Fruit fly (Drosophila melanogaster): ENCODE measurements around the gene Elovl7.
A peak's percentile ranks its signal among the peaks of the same experiment; 100 is the strongest.

Elovl7 gene

dm6 chr3R:7977011-7977925 lies 18.4 kb downstream of the Elovl7 start (continued):
- TF ChIP-seq CG17612 (GFP tag; IDR thresholded peaks at IDR 0.05), result no peak
- TF ChIP-seq CG12299 (tag; optimal IDR thresholded peaks at IDR 0.05), result no peak
- TF ChIP-seq vnd (GFP tag; IDR thresholded peaks at IDR 0.05; ENCODE audit: partially characterized antibody), result no peak
- TF ChIP-seq CG13775 (GFP tag; optimal IDR thresholded peaks at IDR 0.05), result no peak
- peak; percentile 46 for TF ChIP-seq grau (tag; optimal IDR thresholded peaks at IDR 0.05)
- TF ChIP-seq Oli (tag; optimal IDR thresholded peaks at IDR 0.05), result no peak
- TF ChIP-seq dpn (GFP tag; optimal IDR thresholded peaks at IDR 0.05), result peak in 1 of 2 experiments; percentile 9
- no peak for TF ChIP-seq CG3838 (GFP tag; optimal IDR thresholded peaks at IDR 0.05)
- peak; percentile 31 for TF ChIP-seq PHDP (tag; optimal IDR thresholded peaks at IDR 0.05)
- peak; percentile 50 for TF ChIP-seq Sry-δ (GFP tag; optimal IDR thresholded peaks at IDR 0.05)
- no peak for TF ChIP-seq Bdp1 (GFP tag; optimal IDR thresholded peaks at IDR 0.05)
- TF ChIP-seq CG2116 (GFP tag; optimal IDR thresholded peaks at IDR 0.05), result peak; percentile 26
- peak; percentile 79; the same call in 2 of the 3 replicates for TF ChIP-seq CG2199 (GFP tag; IDR thresholded peaks at IDR 0.05)
- peak; percentile 98 for TF ChIP-seq gfzf (GFP tag; optimal IDR thresholded peaks at IDR 0.05)
- TF ChIP-seq ems (GFP tag; optimal IDR thresholded peaks at IDR 0.05), result no peak
- TF ChIP-seq CG5245 (GFP tag; optimal IDR thresholded peaks at IDR 0.05), result no peak
- no peak for TF ChIP-seq CG9932 (GFP tag; IDR thresholded peaks at IDR 0.05)
- TF ChIP-seq CG32532 (GFP tag; IDR thresholded peaks at IDR 0.05), result 0 out of 2 replicates have a peak, but pooled peaks have one; percentile 26
- no peak for TF ChIP-seq Hand (GFP tag; optimal IDR thresholded peaks at IDR 0.05)
- TF ChIP-seq CG14050 (GFP tag; IDR thresholded peaks at IDR 0.05), result no peak
- TF ChIP-seq Hmx (GFP tag; optimal IDR thresholded peaks at IDR 0.05), result no peak
- peak; percentile 10 for TF ChIP-seq CG12155 (GFP tag; optimal IDR thresholded peaks at IDR 0.05)
- no peak for TF ChIP-seq ab (GFP tag; optimal IDR thresholded peaks at IDR 0.05)
- no peak; the same call in 1 of the 2 replicates for TF ChIP-seq bbx (GFP tag; IDR thresholded peaks at IDR 0.05; ENCODE audit: partially characterized antibody)
- peak; percentile 99 for TF ChIP-seq sd (tag; optimal IDR thresholded peaks at IDR 0.05)
- TF ChIP-seq fd64A (GFP tag; optimal IDR thresholded peaks at IDR 0.05), result no peak
- no peak for TF ChIP-seq tin (GFP tag; optimal IDR thresholded peaks at IDR 0.05)
- TF ChIP-seq trh (GFP tag; optimal IDR thresholded peaks at IDR 0.05), result no peak
- no peak for TF ChIP-seq dmrt11E (tag; optimal IDR thresholded peaks at IDR 0.05)
- peak; percentile 41 for TF ChIP-seq mirr (GFP tag; optimal IDR thresholded peaks at IDR 0.05)
- no peak for TF ChIP-seq cato (GFP tag; optimal IDR thresholded peaks at IDR 0.05; ENCODE audit: borderline replicate concordance)
- no peak for TF ChIP-seq Gug (GFP tag; IDR thresholded peaks at IDR 0.05)
- no peak for TF ChIP-seq CG7556 (GFP tag; optimal IDR thresholded peaks at IDR 0.05)
- no peak for TF ChIP-seq nerfin-1 (tag; optimal IDR thresholded peaks at IDR 0.05)
- peak; percentile 96 for TF ChIP-seq onecut (GFP tag; IDR thresholded peaks at IDR 0.05)
- peak; percentile 54 for TF ChIP-seq Nf-YC (tag; optimal IDR thresholded peaks at IDR 0.05)
- TF ChIP-seq CG30431 (GFP tag; optimal IDR thresholded peaks at IDR 0.05), result no peak
- TF ChIP-seq CG14014 (GFP tag; IDR thresholded peaks at IDR 0.05), result no peak
- peak; percentile 29 for TF ChIP-seq CG1233 (GFP tag; optimal IDR thresholded peaks at IDR 0.05)
- peak; percentile 16 for TF ChIP-seq pnt (GFP tag; optimal IDR thresholded peaks at IDR 0.05)
- TF ChIP-seq repo (GFP tag; optimal IDR thresholded peaks at IDR 0.05), result no peak
- peak; percentile 59; the same call in 1 of the 3 replicates for TF ChIP-seq sr (GFP tag; IDR thresholded peaks at IDR 0.05)
- no peak for TF ChIP-seq BtbVII (GFP tag; optimal IDR thresholded peaks at IDR 0.05)
- TF ChIP-seq CG7987 (GFP tag; optimal IDR thresholded peaks at IDR 0.05), result peak; percentile 36
- no peak for TF ChIP-seq Xrp1 (GFP tag; IDR thresholded peaks at IDR 0.05)
- peak; percentile 55 for TF ChIP-seq exex (tag; optimal IDR thresholded peaks at IDR 0.05)
- TF ChIP-seq Asciz (GFP tag; optimal IDR thresholded peaks at IDR 0.05), result no peak
- peak; percentile 90 for TF ChIP-seq CG1603 (tag; optimal IDR thresholded peaks at IDR 0.05)
- TF ChIP-seq pfk (GFP tag; optimal IDR thresholded peaks at IDR 0.05), result no peak

Data from whole organism, embryonic.